Worm (Caenorhabditis elegans) whole organism, L3 larva: ENCODE data around the gene F26A1.8.

Source experiments
- R02D3.7 ChIP-seq: fragments of 150-350 bp; optimal IDR thresholded peaks from 2 replicates; lab custom pipeline; 2014; ENCODE audit warnings: missing biosample characterization, missing genetic modification characterization
- ZK546.5 ChIP-seq: sonication (generic microtip); optimal IDR thresholded peaks from 2 replicates; lab custom pipeline; 2017; ENCODE audit warnings: missing biosample characterization, missing genetic modification characterization
- aly-2 ChIP-seq: fragments of 150-350 bp; optimal IDR thresholded peaks from 2 replicates; lab custom pipeline; 2014; ENCODE audit warnings: missing biosample characterization, missing genetic modification characterization
- ama-1 ChIP-seq: fragments of 150-350 bp; optimal IDR thresholded peaks from 2 replicates; lab custom pipeline; 2018
- ceh-82 ChIP-seq: fragments of 150-350 bp; optimal IDR thresholded peaks from 2 replicates; lab custom pipeline; 2014; ENCODE audit warnings: missing biosample characterization, missing genetic modification characterization
- ceh-9 ChIP-seq: sonication (generic microtip); optimal IDR thresholded peaks from 2 replicates; lab custom pipeline; 2018; ENCODE audit warnings: missing biosample characterization, missing genetic modification characterization
- daf-12 ChIP-seq: fragments of 150-350 bp; optimal IDR thresholded peaks from 2 replicates; lab custom pipeline; 2014; ENCODE audit warnings: missing biosample characterization, missing genetic modification reagents, missing genetic modification characterization
- egl-5 ChIP-seq: fragments of 150-350 bp; optimal IDR thresholded peaks from 2 replicates; lab custom pipeline; 2017; ENCODE audit warnings: missing biosample characterization, missing genetic modification reagents, missing genetic modification characterization, inconsistent platforms
- elt-1 ChIP-seq: fragments of 150-350 bp; optimal IDR thresholded peaks from 2 replicates; lab custom pipeline; 2014; ENCODE audit warnings: missing biosample characterization, missing genetic modification characterization
- elt-2 ChIP-seq: sonication (generic microtip); optimal IDR thresholded peaks from 2 replicates; lab custom pipeline; 2016; ENCODE audit warnings: missing genetic modification reagents, mild to moderate bottlenecking, missing genetic modification characterization, missing compliant biosample characterization
- eor-1 ChIP-seq, 2 experiments: fragments of 150-350 bp; optimal IDR thresholded peaks; 2 replicates each; lab custom pipeline; 2014 to 2018; ENCODE audit warnings: missing biosample characterization in 2 of 2, missing genetic modification characterization in 2 of 2
- fkh-10 ChIP-seq: sonication (generic microtip); optimal IDR thresholded peaks from 2 replicates; lab custom pipeline; 2017; ENCODE audit warnings: missing biosample characterization, missing genetic modification reagents, missing genetic modification characterization
- fos-1 ChIP-seq: fragments of 150-350 bp; optimal IDR thresholded peaks from 2 replicates; lab custom pipeline; 2014; ENCODE audit warnings: missing biosample characterization, missing genetic modification characterization
- hmg-11 ChIP-seq: sonication (generic microtip); optimal IDR thresholded peaks from 2 replicates; lab custom pipeline; 2016; ENCODE audit warnings: missing genetic modification characterization, missing compliant biosample characterization
- jun-1 ChIP-seq: fragments of 150-350 bp; optimal IDR thresholded peaks from 2 replicates; lab custom pipeline; 2014; ENCODE audit warnings: missing biosample characterization, missing genetic modification reagents, missing genetic modification characterization
- lin-15B ChIP-seq: fragments of 150-350 bp; optimal IDR thresholded peaks from 2 replicates; lab custom pipeline; 2014; ENCODE audit warnings: missing biosample characterization, missing genetic modification characterization
- lsy-12 ChIP-seq: sonication (generic microtip); optimal IDR thresholded peaks from 2 replicates; lab custom pipeline; 2016; ENCODE audit warnings: mild to moderate bottlenecking, missing genetic modification characterization, missing compliant biosample characterization
- mdl-1 ChIP-seq: fragments of 150-350 bp; optimal IDR thresholded peaks from 2 replicates; lab custom pipeline; 2014; ENCODE audit warnings: missing biosample characterization, missing genetic modification characterization
- mml-1 ChIP-seq: fragments of 150-350 bp; sonication (generic microtip); optimal IDR thresholded peaks from 3 replicates; lab custom pipeline; 2014; ENCODE audit warnings: missing biosample characterization, missing genetic modification characterization
- nfya-1 ChIP-seq: sonication (generic microtip); optimal IDR thresholded peaks from 2 replicates; lab custom pipeline; 2017; ENCODE audit warnings: missing genetic modification characterization, mild to moderate bottlenecking, missing compliant biosample characterization, antibody characterized with exemption, moderate library complexity; ENCODE audit not compliant: insufficient read depth
- nhr-11 ChIP-seq: fragments of 150-350 bp; optimal IDR thresholded peaks from 2 replicates; lab custom pipeline; 2014; ENCODE audit warnings: missing biosample characterization, missing genetic modification characterization
- nhr-12 ChIP-seq: fragments of 150-350 bp; optimal IDR thresholded peaks from 2 replicates; lab custom pipeline; 2014; ENCODE audit warnings: missing biosample characterization, missing genetic modification characterization
- nhr-23 ChIP-seq: fragments of 150-350 bp; optimal IDR thresholded peaks from 2 replicates; lab custom pipeline; 2014; ENCODE audit warnings: missing biosample characterization, missing genetic modification reagents, missing genetic modification characterization
- nhr-237 ChIP-seq: fragments of 150-350 bp; optimal IDR thresholded peaks from 2 replicates; lab custom pipeline; 2014; ENCODE audit warnings: missing biosample characterization, missing genetic modification characterization
- nhr-28 ChIP-seq: fragments of 150-350 bp; optimal IDR thresholded peaks from 2 replicates; lab custom pipeline; 2014; ENCODE audit warnings: missing biosample characterization, missing genetic modification characterization
- nhr-43 ChIP-seq: sonication (generic microtip); optimal IDR thresholded peaks from 2 replicates; lab custom pipeline; 2016; ENCODE audit warnings: mild to moderate bottlenecking, missing genetic modification characterization, missing compliant biosample characterization; ENCODE audit not compliant: poor library complexity, severe bottlenecking
- nhr-67 ChIP-seq: fragments of 150-350 bp; optimal IDR thresholded peaks from 2 replicates; lab custom pipeline; 2014; ENCODE audit warnings: missing biosample characterization, missing genetic modification characterization
- nhr-77 ChIP-seq: fragments of 150-350 bp; optimal IDR thresholded peaks from 2 replicates; lab custom pipeline; 2014; ENCODE audit warnings: missing biosample characterization, missing genetic modification characterization
- pha-4 ChIP-seq: fragments of 150-350 bp; optimal IDR thresholded peaks from 2 replicates; lab custom pipeline; 2014; ENCODE audit warnings: missing biosample characterization, missing genetic modification reagents, missing genetic modification characterization
- sea-2 ChIP-seq: fragments of 150-350 bp; sonication (generic microtip); optimal IDR thresholded peaks from 4 replicates; lab custom pipeline; 2014; ENCODE audit warnings: missing biosample characterization, missing genetic modification reagents, missing genetic modification characterization
- skn-1 ChIP-seq: fragments of 150-350 bp; optimal IDR thresholded peaks from 2 replicates; lab custom pipeline; 2014; ENCODE audit warnings: missing biosample characterization, missing genetic modification characterization
- tbx-2 ChIP-seq: sonication (generic microtip); optimal IDR thresholded peaks from 2 replicates; lab custom pipeline; 2016; ENCODE audit warnings: mild to moderate bottlenecking, missing genetic modification characterization, missing compliant biosample characterization
- unc-39 ChIP-seq: sonication (generic microtip); optimal IDR thresholded peaks from 4 replicates; lab custom pipeline; 2017; ENCODE audit warnings: missing biosample characterization, missing genetic modification characterization
- unc-62 ChIP-seq: fragments of 150-350 bp; sonication (generic microtip); optimal IDR thresholded peaks from 4 replicates; lab custom pipeline; 2014; ENCODE audit warnings: missing biosample characterization, missing genetic modification reagents, missing genetic modification characterization
- ztf-11 ChIP-seq: fragments of 150-350 bp; optimal IDR thresholded peaks from 2 replicates; lab custom pipeline; 2014; ENCODE audit warnings: missing biosample characterization, missing genetic modification characterization

The F26A1.8 gene

DNA sequence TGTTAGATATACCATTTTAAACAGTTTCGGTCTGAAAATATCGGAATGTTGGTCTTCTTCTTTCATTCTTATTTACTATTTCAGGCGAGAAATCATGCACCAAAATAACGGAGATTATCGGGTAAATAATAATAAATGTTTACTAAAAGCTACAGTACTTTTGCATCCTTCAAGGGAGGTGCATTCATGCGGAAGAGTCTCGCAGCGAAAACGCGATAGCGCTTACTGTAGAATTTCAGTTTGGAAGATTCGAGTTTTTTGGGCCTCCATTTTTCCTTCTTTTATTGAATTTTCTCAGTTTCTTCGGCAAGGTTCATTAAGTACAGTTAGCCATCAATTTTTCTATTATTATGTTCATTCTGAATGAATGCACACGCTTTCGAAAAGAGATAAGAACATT lies 34.1 kb upstream of the F26A1.8 start, which contains the start of gene C35D10.7:
TSS of gene C35D10.7 (plus strand) at position 85 of the 400 bp plus-strand sequence.
- TF ChIP-seq nhr-43 (tag; lab: Kevin White, UChicago) (no peak), eor-1 (tag; optimal IDR thresholded peaks at IDR 0.05; lab: Kevin White, UChicago) (no peak), lsy-12 (no peak), aly-2 (tag; lab: Kevin White, UChicago) (no peak), fkh-10 (GFP tag; lab: Kevin White, UChicago) (no peak), nhr-77 (no peak), elt-1 (no peak), skn-1 (tag; lab: Kevin White, UChicago) (no peak), ama-1 (no peak), mml-1 (tag; lab: Kevin White, UChicago) (no peak), tbx-2 (tag; lab: Kevin White, UChicago) (no peak), ceh-82 (no peak), pha-4 (no peak), ZK546.5 (no peak), sea-2 (GFP tag; lab: Kevin White, UChicago) (no peak), fos-1 (tag; lab: Kevin White, UChicago) (no peak), unc-39 (no peak)

DNA sequence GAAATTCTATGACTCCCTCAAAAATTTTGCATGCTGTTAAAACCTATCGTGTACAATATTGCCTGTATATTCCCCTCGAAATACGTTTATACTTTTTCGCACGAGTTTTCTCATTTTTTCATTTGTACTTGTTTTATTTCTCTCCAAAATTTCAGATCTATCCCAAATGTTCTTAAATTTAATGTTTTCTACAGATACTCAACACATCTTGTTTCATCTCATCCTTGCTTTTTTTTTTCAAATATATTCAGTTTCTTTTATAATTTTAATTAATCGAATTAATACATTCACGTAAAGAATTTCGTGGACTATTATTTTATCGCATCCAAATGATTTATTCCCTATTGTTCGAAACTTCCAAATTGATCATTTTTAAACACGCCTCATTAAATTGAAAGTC lies 32.9 kb upstream of the F26A1.8 start, which contains the start of gene C35D10.8:
TSS of gene C35D10.8 (plus strand) at position 301 of the 400 bp plus-strand sequence.
- no peak for TF ChIP-seq lin-15B (tag; lab: Kevin White, UChicago)
- no peak for TF ChIP-seq nhr-23 (tag; lab: Kevin White, UChicago)
- TF ChIP-seq nhr-67 = no peak
- no peak for TF ChIP-seq elt-1
- TF ChIP-seq ceh-82 = no peak
- TF ChIP-seq ceh-9 = no peak
- no peak for TF ChIP-seq fos-1 (tag; lab: Kevin White, UChicago)
- TF ChIP-seq jun-1 (tag; lab: Kevin White, UChicago) = no peak
- TF ChIP-seq daf-12 = no peak
- TF ChIP-seq nhr-12 (tag; lab: Kevin White, UChicago) = no peak
- no peak for TF ChIP-seq nhr-77
- TF ChIP-seq nhr-237 (tag; lab: Kevin White, UChicago) = no peak
- TF ChIP-seq aly-2 (tag; lab: Kevin White, UChicago) = no peak
- no peak for TF ChIP-seq ZK546.5
- TF ChIP-seq elt-2 = no peak
- no peak for TF ChIP-seq egl-5 (tag; lab: Kevin White, UChicago)
- TF ChIP-seq eor-1 (tag; optimal IDR thresholded peaks at IDR 0.05; lab: Kevin White, UChicago) = no peak
- no peak for TF ChIP-seq ama-1

DNA sequence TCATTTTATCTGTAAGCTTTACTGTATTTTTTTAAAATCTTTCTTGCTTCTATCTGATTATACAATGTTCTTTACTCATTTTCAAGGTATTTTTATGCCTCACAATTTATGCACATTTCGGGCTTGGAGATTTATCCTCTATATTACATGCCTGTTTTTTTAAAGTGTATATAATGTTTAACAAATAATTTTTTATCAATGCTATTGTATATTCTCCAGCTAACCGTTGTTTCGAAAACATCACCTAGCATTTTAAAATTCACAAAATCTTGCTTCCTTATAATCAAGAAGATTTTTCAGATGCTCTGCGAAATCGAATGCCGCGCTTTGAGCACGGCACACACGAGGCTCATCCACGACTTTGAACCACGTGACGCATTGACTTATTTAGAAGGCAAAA lies 30.0 kb upstream of the F26A1.8 start, which contains the start of gene ced-4:
TSS of gene ced-4 (plus strand) at position 301 of the 400 bp plus-strand sequence.
- TF ChIP-seq nhr-28 (no peak), ztf-11 (tag; lab: Kevin White, UChicago) (no peak), nhr-11 (no peak), nhr-77 (no peak), hmg-11 (tag; lab: Kevin White, UChicago) (no peak), eor-1 (tag; optimal IDR thresholded peaks at IDR 0.05; lab: Kevin White, UChicago) (no peak)

DNA sequence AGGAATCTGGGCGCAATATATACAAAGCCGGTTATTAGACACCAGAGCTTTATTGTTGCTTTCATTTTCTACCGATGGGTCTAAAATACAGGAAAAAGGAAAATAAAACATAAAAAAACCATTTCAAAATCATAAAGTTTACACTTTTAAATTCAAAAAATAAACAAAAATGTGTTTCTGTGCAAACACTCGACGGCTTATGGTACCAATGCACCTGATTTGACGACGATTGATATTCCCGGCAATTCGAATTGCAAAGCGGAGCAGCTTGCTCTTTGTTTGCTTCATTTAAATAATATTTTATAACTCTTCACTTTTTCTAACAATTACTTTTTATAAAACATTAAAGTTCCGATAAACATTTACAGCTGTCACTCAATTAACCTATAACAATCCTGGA lies 28.1 kb upstream of the F26A1.8 start, which contains the start of gene F26A1.1:
TSS of gene F26A1.1 (plus strand) at position 369 of the 400 bp plus-strand sequence.
- TF ChIP-seq daf-12 = no peak
- TF ChIP-seq egl-5 (tag; lab: Kevin White, UChicago) = no peak
- TF ChIP-seq nfya-1 (tag; lab: Kevin White, UChicago) = peak; percentile 31
- TF ChIP-seq pha-4 = peak; percentile 71
- peak; percentile 24 for TF ChIP-seq lin-15B (tag; lab: Kevin White, UChicago)
- no peak for TF ChIP-seq unc-39
- no peak for TF ChIP-seq mdl-1 (tag; lab: Kevin White, UChicago)
- TF ChIP-seq skn-1 (tag; lab: Kevin White, UChicago) = peak; percentile 45
- TF ChIP-seq unc-62 = no peak
- no peak for TF ChIP-seq R02D3.7 (tag; lab: Kevin White, UChicago)

DNA sequence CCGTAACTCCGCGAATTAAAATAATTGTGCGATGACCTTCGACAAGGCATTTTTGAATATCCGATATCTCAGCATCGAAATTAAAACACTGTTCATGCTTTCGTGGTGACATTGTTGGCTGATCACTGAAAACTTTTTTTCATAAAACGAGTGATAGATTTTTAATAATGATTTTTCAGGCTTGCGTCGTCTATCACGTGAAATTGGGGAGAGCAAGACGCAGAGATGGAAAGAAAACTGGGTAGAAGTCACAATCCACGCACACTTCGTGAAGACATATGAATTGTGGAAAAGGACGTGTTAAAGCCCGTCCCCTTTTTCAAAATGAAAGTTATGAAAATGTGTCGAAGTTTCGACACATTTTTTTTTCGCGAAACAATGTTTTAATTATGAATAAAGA lies 27.7 kb upstream of the F26A1.8 start, which contains the start of gene nonu-1:
TSS of gene nonu-1 (minus strand) at position 169 of the 400 bp plus-strand sequence.
- TF ChIP-seq lin-15B (tag; lab: Kevin White, UChicago) (no peak), nhr-23 (tag; lab: Kevin White, UChicago) (no peak), skn-1 (tag; lab: Kevin White, UChicago) (no peak)
